Fruit fly (Drosophila melanogaster) Kc167 (cell line): ENCODE measurements around the gene CG13731.

ENCODE experiments used
- Myc ChIP-seq: fragments of >200 bp; optimal IDR thresholded peaks from 2 replicates; lab custom pipeline; 2017; ENCODE audit warnings: missing external identifiers
- Sin3A ChIP-seq: fragments of >200 bp; optimal IDR thresholded peaks from 2 replicates; lab custom pipeline; 2018; ENCODE audit warnings: missing external identifiers
- h ChIP-seq: fragments of >200 bp; optimal IDR thresholded peaks from 3 replicates; lab custom pipeline; 2018; ENCODE audit warnings: missing external identifiers
- insv ChIP-seq: fragments of >200 bp; optimal IDR thresholded peaks from 3 replicates; lab custom pipeline; 2018; ENCODE audit warnings: missing external identifiers
- psq ChIP-seq: fragments of >200 bp; optimal IDR thresholded peaks from 2 replicates; lab custom pipeline; 2017; ENCODE audit warnings: missing external identifiers
- ttk ChIP-seq: sonication (Bioruptor generic); optimal IDR thresholded peaks from 2 replicates; lab custom pipeline; 2017; ENCODE audit warnings: missing external identifiers

DNA sequence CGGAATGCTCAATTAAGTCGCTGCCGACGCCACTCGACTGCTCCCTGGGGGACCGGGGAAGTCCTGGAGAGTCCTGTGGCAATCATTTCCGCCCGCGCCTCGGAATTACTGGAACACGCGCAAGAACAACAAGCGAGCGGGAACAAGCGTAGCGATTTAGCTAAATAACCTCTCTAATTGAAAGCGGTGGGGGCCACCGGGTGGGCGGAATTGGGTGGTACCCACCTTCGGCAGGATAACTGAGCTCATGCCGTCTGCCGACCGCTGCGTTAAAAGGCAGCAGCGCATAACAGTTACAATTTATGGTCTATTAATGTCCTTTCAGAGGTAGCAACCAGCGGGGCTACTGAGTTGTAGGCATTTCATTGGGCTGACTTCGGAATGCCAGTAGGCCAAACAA is 42.4 kb downstream of the CG13731 start:
- TF ChIP-seq psq (lab: Kevin White, UChicago) (no peak), h (lab: Kevin White, UChicago) (no peak), insv (lab: Kevin White, UChicago) (no peak), Myc (lab: Kevin White, UChicago) (no peak), Sin3A (no peak), ttk (no peak)
